Fruit fly (Drosophila melanogaster) Kc167 (cell line): Measurements from ENCODE around the gene Glut4EF.

Experiments
- Myc ChIP-seq: fragments of >200 bp; optimal IDR thresholded peaks from 2 replicates; lab custom pipeline; 2017; ENCODE audit warnings: missing external identifiers
- Sin3A ChIP-seq: fragments of >200 bp; optimal IDR thresholded peaks from 2 replicates; lab custom pipeline; 2018; ENCODE audit warnings: missing external identifiers
- h ChIP-seq: fragments of >200 bp; optimal IDR thresholded peaks from 3 replicates; lab custom pipeline; 2018; ENCODE audit warnings: missing external identifiers
- insv ChIP-seq: fragments of >200 bp; optimal IDR thresholded peaks from 3 replicates; lab custom pipeline; 2018; ENCODE audit warnings: missing external identifiers
- psq ChIP-seq: fragments of >200 bp; optimal IDR thresholded peaks from 2 replicates; lab custom pipeline; 2017; ENCODE audit warnings: missing external identifiers

DNA sequence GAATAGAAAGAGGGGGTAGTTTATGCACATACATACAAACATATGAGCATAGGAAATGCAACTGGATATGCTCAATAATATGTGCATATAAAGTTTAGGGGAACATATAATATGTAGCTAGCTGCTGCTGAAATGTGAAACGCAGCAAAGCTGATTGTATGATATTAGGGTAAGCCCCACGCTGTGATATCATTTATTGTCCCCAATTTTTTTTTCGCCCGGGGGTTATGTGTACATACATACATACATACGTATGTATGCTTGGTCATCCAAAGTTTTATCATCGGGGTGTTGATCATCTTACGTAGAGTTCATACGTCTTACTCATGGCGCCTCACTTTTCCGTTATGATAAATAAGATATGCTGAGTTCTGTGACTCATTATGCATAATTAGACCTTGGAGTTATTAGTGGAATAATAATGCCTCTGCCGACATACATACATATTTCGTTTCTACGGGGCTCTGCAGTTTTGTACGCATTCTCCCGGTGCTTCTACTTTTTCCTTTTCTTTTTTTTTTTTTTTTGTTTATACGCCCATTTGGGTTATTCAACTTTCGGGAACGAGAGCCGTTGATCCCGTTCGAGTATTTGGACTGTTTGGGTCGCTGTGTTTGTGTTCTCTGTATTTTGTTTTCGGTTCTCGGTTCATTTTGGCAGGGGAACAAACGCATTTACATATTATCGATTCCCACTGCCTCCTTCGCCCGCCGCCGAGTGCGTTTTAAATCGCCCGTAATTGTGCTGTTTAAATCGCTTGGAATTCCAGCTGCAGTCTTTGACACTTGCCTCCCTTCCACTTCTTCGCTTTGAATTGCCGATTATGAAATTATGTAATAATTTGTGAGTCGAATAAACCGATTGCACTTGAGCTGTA lies 11.2 kb downstream of the Glut4EF start:
- TF ChIP-seq psq (lab: Kevin White, UChicago) (no peak), h (no peak), insv (lab: Kevin White, UChicago) (no peak), Myc (lab: Kevin White, UChicago) (no peak), Sin3A (lab: Kevin White, UChicago) (no peak)
